Fruit fly (Drosophila melanogaster) whole organism, embryonic: ENCODE results near the gene Plap.

Experiments
- C15 ChIP-seq: fragments of 200-800 bp; sonication (Bioruptor generic); IDR thresholded peaks from 3 replicates; pipeline ENCODE4 v1.3.6; 2022; ENCODE audit warnings: missing biosample characterization, missing genetic modification characterization
- CG10209 ChIP-seq: fragments of 200-800 bp; sonication (Bioruptor generic); optimal IDR thresholded peaks from 3 replicates; lab custom pipeline; 2017; ENCODE audit warnings: missing biosample characterization, mild to moderate bottlenecking, missing genetic modification characterization, missing genetic modification reagents
- CG10267 ChIP-seq: fragments of 200-800 bp; sonication (Bioruptor generic); optimal IDR thresholded peaks from 2 replicates; lab custom pipeline; 2018; ENCODE audit warnings: missing biosample characterization, mild to moderate bottlenecking, missing genetic modification characterization, moderate library complexity
- CG10431 ChIP-seq: fragments of 200-800 bp; sonication (Bioruptor generic); optimal IDR thresholded peaks from 3 replicates; lab custom pipeline; 2018; ENCODE audit warnings: missing biosample characterization, mild to moderate bottlenecking, missing genetic modification characterization
- CG12219 ChIP-seq: fragments of 200-800 bp; sonication (Bioruptor generic); optimal IDR thresholded peaks from 3 replicates; lab custom pipeline; 2018; ENCODE audit warnings: missing biosample characterization, mild to moderate bottlenecking, missing genetic modification characterization
- CG12942 ChIP-seq: fragments of 200-800 bp; sonication (Bioruptor generic); optimal IDR thresholded peaks from 3 replicates; lab custom pipeline; 2016; ENCODE audit warnings: missing biosample characterization, missing genetic modification characterization
- CG13296 ChIP-seq: fragments of 200-800 bp; sonication (Bioruptor generic); optimal IDR thresholded peaks from 3 replicates; lab custom pipeline; 2018; ENCODE audit warnings: missing biosample characterization, mild to moderate bottlenecking, missing genetic modification characterization
- CG14014 ChIP-seq: fragments of 200-800 bp; sonication (Bioruptor generic); IDR thresholded peaks from 2 replicates; pipeline ENCODE4 v1.3.6; 2022; ENCODE audit warnings: missing biosample characterization, missing genetic modification characterization
- CG16863 ChIP-seq: fragments of 200-800 bp; sonication (Bioruptor generic); optimal IDR thresholded peaks from 3 replicates; lab custom pipeline; 2016; ENCODE audit warnings: missing biosample characterization, missing genetic modification characterization
- CG17186 ChIP-seq: fragments of 200-800 bp; sonication (Bioruptor generic); optimal IDR thresholded peaks from 3 replicates; lab custom pipeline; 2017; ENCODE audit warnings: missing biosample characterization, missing genetic modification reagents, missing genetic modification characterization
- CG17802 ChIP-seq: fragments of 200-800 bp; sonication (Bioruptor generic); optimal IDR thresholded peaks from 2 replicates; lab custom pipeline; 2018; ENCODE audit warnings: missing biosample characterization, mild to moderate bottlenecking, missing genetic modification characterization, moderate library complexity
- CG17829 ChIP-seq: fragments of 200-800 bp; optimal IDR thresholded peaks from 2 replicates; lab custom pipeline; 2019; ENCODE audit warnings: missing biosample characterization, mild to moderate bottlenecking, missing genetic modification characterization, moderate library complexity
- CG18619 ChIP-seq: fragments of 200-800 bp; sonication (Bioruptor generic); optimal IDR thresholded peaks from 3 replicates; lab custom pipeline; 2017; ENCODE audit warnings: missing biosample characterization, mild to moderate bottlenecking, missing genetic modification characterization
- CG2116 ChIP-seq: fragments of 200-800 bp; sonication (Bioruptor generic); optimal IDR thresholded peaks from 3 replicates; lab custom pipeline; 2018; ENCODE audit warnings: missing biosample characterization, mild to moderate bottlenecking, missing genetic modification characterization
- CG31388 ChIP-seq: fragments of 200-800 bp; sonication (Bioruptor generic); optimal IDR thresholded peaks from 2 replicates; lab custom pipeline; 2016; ENCODE audit warnings: missing biosample characterization, missing genetic modification characterization
- CG32532 ChIP-seq: fragments of 200-800 bp; sonication (Bioruptor generic); IDR thresholded peaks from 2 replicates; pipeline ENCODE4 v1.3.6; 2022; ENCODE audit warnings: missing biosample characterization, missing genetic modification characterization
- CG42726 ChIP-seq: fragments of 200-800 bp; sonication (Bioruptor generic); IDR thresholded peaks from 2 replicates; pipeline ENCODE4 v1.3.6; 2022; ENCODE audit warnings: missing biosample characterization, missing genetic modification characterization; ENCODE audit not compliant: partially characterized antibody
- CG7372 ChIP-seq: fragments of 200-800 bp; sonication (Bioruptor generic); IDR thresholded peaks from 2 replicates; pipeline ENCODE4 v1.3.6; 2022; ENCODE audit warnings: missing biosample characterization, missing genetic modification characterization
- CG8478 ChIP-seq: fragments of >200 bp; optimal IDR thresholded peaks from 2 replicates; lab custom pipeline; 2018
- D19A ChIP-seq: fragments of 200-800 bp; optimal IDR thresholded peaks from 3 replicates; lab custom pipeline; 2019; ENCODE audit warnings: missing biosample characterization, mild to moderate bottlenecking, missing genetic modification characterization, moderate library complexity
- Doc2 ChIP-seq: fragments of 200-800 bp; sonication (Bioruptor generic); IDR thresholded peaks from 2 replicates; pipeline ENCODE4 v1.3.6; 2022; ENCODE audit warnings: missing biosample characterization, missing genetic modification characterization
- E2f1 ChIP-seq: fragments of 200-800 bp; sonication (Bioruptor generic); IDR thresholded peaks from 2 replicates; pipeline ENCODE4 v1.3.6; 2022; ENCODE audit warnings: missing biosample characterization, missing genetic modification characterization
- Fer2 ChIP-seq: fragments of 200-800 bp; sonication (Bioruptor generic); optimal IDR thresholded peaks from 2 replicates; lab custom pipeline; 2018; ENCODE audit warnings: missing biosample characterization, mild to moderate bottlenecking, missing genetic modification characterization, moderate library complexity
- GATAe ChIP-seq: fragments of 200-800 bp; sonication (Bioruptor generic); conservative IDR thresholded peaks from 2 replicates; pipeline ENCODE4 v1.3.6; 2022; ENCODE audit warnings: missing biosample characterization, missing genetic modification characterization
- H2.0 ChIP-seq: fragments of 200-800 bp; sonication (Bioruptor generic); IDR thresholded peaks from 2 replicates; pipeline ENCODE4 v1.3.6; 2022; ENCODE audit warnings: missing biosample characterization, missing genetic modification characterization
- MTF-1 ChIP-seq: fragments of 200-800 bp; sonication (Bioruptor generic); optimal IDR thresholded peaks from 2 replicates; lab custom pipeline; 2018; ENCODE audit warnings: missing biosample characterization, mild to moderate bottlenecking, missing genetic modification characterization, borderline replicate concordance
- Mrtf ChIP-seq: fragments of 200-800 bp; sonication (Bioruptor generic); IDR thresholded peaks from 3 replicates; pipeline ENCODE4 v1.3.6; 2022; ENCODE audit warnings: missing biosample characterization, missing genetic modification characterization
- NK7.1 ChIP-seq: fragments of 200-800 bp; sonication (Bioruptor generic); optimal IDR thresholded peaks from 3 replicates; lab custom pipeline; 2016; ENCODE audit warnings: missing biosample characterization, missing genetic modification characterization
- Opbp ChIP-seq: fragments of 200-800 bp; sonication (Bioruptor generic); IDR thresholded peaks from 3 replicates; pipeline ENCODE4 v1.3.6; 2022; ENCODE audit warnings: missing biosample characterization, missing genetic modification characterization; ENCODE audit not compliant: partially characterized antibody
- Pdp1 ChIP-seq, 2 experiments: fragments of 200-800 bp; sonication (Bioruptor generic); optimal IDR thresholded peaks; 3 replicates each; lab custom pipeline; 2016; ENCODE audit warnings: missing biosample characterization in 2 of 2, missing genetic modification characterization in 2 of 2, mild to moderate bottlenecking in 1 of 2, moderate library complexity in 1 of 2
- Scr ChIP-seq: fragments of 200-800 bp; sonication (Bioruptor generic); IDR thresholded peaks from 2 replicates; pipeline ENCODE4 v1.3.6; 2022; ENCODE audit warnings: missing biosample characterization, missing genetic modification characterization; ENCODE audit not compliant: partially characterized antibody
- ash1 ChIP-seq: fragments of 200-800 bp; sonication (Bioruptor generic); optimal IDR thresholded peaks from 2 replicates; lab custom pipeline; 2018; ENCODE audit warnings: missing biosample characterization, mild to moderate bottlenecking, missing genetic modification characterization
- br ChIP-seq: fragments of >200 bp; optimal IDR thresholded peaks from 2 replicates; lab custom pipeline; 2017
- chinmo ChIP-seq: fragments of 200-800 bp; sonication (Bioruptor generic); IDR thresholded peaks from 4 replicates; pipeline ENCODE4 v1.3.6; 2022; ENCODE audit warnings: missing biosample characterization, missing genetic modification characterization; ENCODE audit not compliant: partially characterized antibody
- chm ChIP-seq: fragments of 200-800 bp; sonication (Bioruptor generic); IDR thresholded peaks from 2 replicates; pipeline ENCODE4 v1.3.6; 2022; ENCODE audit warnings: missing biosample characterization, missing genetic modification characterization
- grau ChIP-seq: fragments of 200-800 bp; optimal IDR thresholded peaks from 3 replicates; lab custom pipeline; 2019; ENCODE audit warnings: missing biosample characterization, mild to moderate bottlenecking, missing genetic modification characterization, moderate library complexity
- ind ChIP-seq: fragments of 200-800 bp; sonication (Bioruptor generic); optimal IDR thresholded peaks from 3 replicates; lab custom pipeline; 2016; ENCODE audit warnings: missing biosample characterization, missing genetic modification characterization
- jumu ChIP-seq: fragments of 200-800 bp; sonication (Bioruptor generic); optimal IDR thresholded peaks from 3 replicates; lab custom pipeline; 2016; ENCODE audit warnings: missing biosample characterization, missing genetic modification characterization
- lab ChIP-seq: fragments of 200-800 bp; sonication (Bioruptor generic); optimal IDR thresholded peaks from 3 replicates; lab custom pipeline; 2017; ENCODE audit warnings: missing biosample characterization, missing genetic modification characterization, mild to moderate bottlenecking, moderate library complexity, missing genetic modification reagents
- mam ChIP-seq: fragments of 200-800 bp; sonication (Bioruptor generic); optimal IDR thresholded peaks from 3 replicates; lab custom pipeline; 2016; ENCODE audit warnings: missing biosample characterization, missing genetic modification characterization
- org-1 ChIP-seq: fragments of 200-800 bp; sonication (Bioruptor generic); optimal IDR thresholded peaks from 2 replicates; lab custom pipeline; 2017; ENCODE audit warnings: missing biosample characterization, missing genetic modification characterization
- p53 ChIP-seq: fragments of 200-800 bp; sonication (Bioruptor generic); optimal IDR thresholded peaks from 2 replicates; lab custom pipeline; 2016; ENCODE audit warnings: missing biosample characterization, missing genetic modification characterization
- pan ChIP-seq, 4 experiments: fragments of >200 bp in 3 of 4; fragments of 200-800 bp in 1 of 4; sonication (Bioruptor generic) in 1 of 4; optimal IDR thresholded peaks in 3 of 4; IDR thresholded peaks in 1 of 4; 2 replicates each; pipeline versions ENCODE4 v1.3.6 to Lab custom; 2017 to 2022; ENCODE audit warnings: missing biosample characterization in 2 of 4, missing genetic modification characterization in 2 of 4, mixed read lengths in 1 of 4
- rib ChIP-seq: fragments of 200-800 bp; sonication (Bioruptor generic); IDR thresholded peaks from 2 replicates; pipeline ENCODE4 v1.3.6; 2022; ENCODE audit warnings: missing biosample characterization, missing genetic modification characterization
- row ChIP-seq: fragments of 200-800 bp; sonication (Bioruptor generic); IDR thresholded peaks from 3 replicates; pipeline ENCODE4 v1.3.6; 2022; ENCODE audit warnings: missing biosample characterization, missing genetic modification characterization
- sens-2 ChIP-seq: fragments of 200-800 bp; sonication (Bioruptor generic); IDR thresholded peaks from 2 replicates; pipeline ENCODE4 v1.3.6; 2022; ENCODE audit warnings: missing biosample characterization, missing genetic modification characterization
- shn ChIP-seq: fragments of 200-800 bp; sonication (Bioruptor generic); optimal IDR thresholded peaks from 3 replicates; lab custom pipeline; 2016; ENCODE audit warnings: missing biosample characterization, missing genetic modification characterization
- sisA ChIP-seq: fragments of 200-800 bp; sonication (Bioruptor generic); IDR thresholded peaks from 2 replicates; pipeline ENCODE4 v1.3.6; 2022; ENCODE audit warnings: missing biosample characterization, missing genetic modification characterization
- slou ChIP-seq: fragments of 200-800 bp; sonication (Bioruptor generic); optimal IDR thresholded peaks from 3 replicates; lab custom pipeline; 2016; ENCODE audit warnings: missing biosample characterization, missing genetic modification characterization
- sqz ChIP-seq: fragments of 200-800 bp; sonication (Bioruptor generic); optimal IDR thresholded peaks from 3 replicates; lab custom pipeline; 2018; ENCODE audit warnings: missing biosample characterization, mild to moderate bottlenecking, missing genetic modification characterization
- yki ChIP-seq: fragments of >200 bp; optimal IDR thresholded peaks from 3 replicates; lab custom pipeline; 2018

Plap gene

dm6 chr2L:1169867-1170415 is at the start of gene Plap, which contains the start of gene CG31922 (continued):
- TF ChIP-seq row (GFP tag; lab: Robert Waterston, UW) (peak; percentile 96), org-1 (GFP tag; lab: Kevin White, UChicago) (no peak), sqz (no peak), CG17186 (GFP tag; lab: Kevin White, UChicago) (peak; percentile 14), chinmo (peak; percentile 75; the same call in 2 of the 4 replicates), yki (lab: Kevin White, UChicago) (no peak), CG16863 (peak; percentile 63), chm (GFP tag; lab: Robert Waterston, UW) (no peak), Pdp1 (GFP tag; optimal IDR thresholded peaks at IDR 0.05; lab: Kevin White, UChicago) (peak; percentile 63 to 68), GATAe (peak; percentile 27; the same call in 1 of the 2 replicates), CG31388 (GFP tag; lab: Kevin White, UChicago) (no peak), p53 (GFP tag; lab: Kevin White, UChicago) (no peak), ash1 (no peak), CG10209 (GFP tag; lab: Kevin White, UChicago) (peak; percentile 51), CG18619 (GFP tag; lab: Kevin White, UChicago) (peak; percentile 66), mam (GFP tag; lab: Kevin White, UChicago) (peak; percentile 76), MTF-1 (GFP tag; lab: Kevin White, UChicago) (no peak), D19A (no peak), Scr (peak; percentile 96), CG7372 (GFP tag; lab: Robert Waterston, UW) (peak; percentile 54; the same call in 1 of the 2 replicates), H2.0 (GFP tag; lab: Robert Waterston, UW) (peak; percentile 48), CG10267 (tag; lab: Kevin White, UChicago) (peak; percentile 98), CG32532 (peak; percentile 60), CG2116 (peak; percentile 74), shn (GFP tag; lab: Kevin White, UChicago) (peak; percentile 59), CG14014 (0 out of 2 replicates have a peak, but pooled peaks have one; percentile 30), grau (tag; lab: Kevin White, UChicago) (peak; percentile 76), Doc2 (GFP tag; lab: Robert Waterston, UW) (no peak), CG8478 (lab: Kevin White, UChicago) (no peak), ind (GFP tag; lab: Kevin White, UChicago) (peak; percentile 75), sens-2 (GFP tag; lab: Robert Waterston, UW) (no peak), CG13296 (GFP tag; lab: Kevin White, UChicago) (peak; percentile 49), slou (GFP tag; lab: Kevin White, UChicago) (peak; percentile 68), Fer2 (tag; lab: Kevin White, UChicago) (peak; percentile 66), lab (GFP tag; lab: Kevin White, UChicago) (no peak), CG12219 (GFP tag; lab: Kevin White, UChicago) (no peak), CG42726 (no peak), CG12942 (GFP tag; lab: Kevin White, UChicago) (peak; percentile 60), E2f1 (GFP tag; lab: Robert Waterston, UW) (no peak), pan (optimal IDR thresholded peaks at IDR 0.05; lab: Kevin White, UChicago) (no peak), pan (GFP tag; optimal IDR thresholded peaks at IDR 0.05 in 1 of 2, IDR thresholded peaks at IDR 0.05 in 1 of 2) (no peak), CG17829 (peak; percentile 80), rib (GFP tag; lab: Robert Waterston, UW) (peak; percentile 84), NK7.1 (no peak), Mrtf (GFP tag; lab: Robert Waterston, UW) (no peak), jumu (peak; percentile 39), C15 (GFP tag; lab: Robert Waterston, UW) (no peak), CG17802 (tag; lab: Kevin White, UChicago) (no peak), br (lab: Kevin White, UChicago) (no peak), sisA (GFP tag; lab: Robert Waterston, UW) (no peak), CG10431 (GFP tag; lab: Kevin White, UChicago) (peak; percentile 23), Opbp (peak; percentile 74; the same call in 1 of the 3 replicates)
